Worm (Caenorhabditis elegans) whole organism, late embryonic: Measurements from ENCODE around the gene mett-10.

Source experiments
- K02D7.2 ChIP-seq: sonication (generic microtip); optimal IDR thresholded peaks from 2 replicates; lab custom pipeline; 2017; ENCODE audit warnings: mild to moderate bottlenecking, missing genetic modification characterization, missing compliant biosample characterization
- ceh-22 ChIP-seq: sonication (generic microtip); optimal IDR thresholded peaks from 2 replicates; lab custom pipeline; 2017; ENCODE audit warnings: missing biosample characterization, missing genetic modification characterization
- elt-2 ChIP-seq: sonication (generic microtip); optimal IDR thresholded peaks from 2 replicates; lab custom pipeline; 2016; ENCODE audit warnings: missing genetic modification reagents, missing genetic modification characterization, missing compliant biosample characterization
- fkh-10 ChIP-seq: fragments of 150-350 bp; optimal IDR thresholded peaks from 2 replicates; lab custom pipeline; 2014; ENCODE audit warnings: missing biosample characterization, missing genetic modification reagents, missing genetic modification characterization
- hlh-8 ChIP-seq: sonication (generic microtip); optimal IDR thresholded peaks from 2 replicates; lab custom pipeline; 2016; ENCODE audit warnings: missing genotype, missing genetic modification characterization, missing compliant biosample characterization
- pha-2 ChIP-seq: sonication (generic microtip); optimal IDR thresholded peaks from 2 replicates; lab custom pipeline; 2017; ENCODE audit warnings: mild to moderate bottlenecking, missing genetic modification characterization, missing compliant biosample characterization
- pros-1 ChIP-seq: fragments of 150-350 bp; optimal IDR thresholded peaks from 2 replicates; lab custom pipeline; 2014; ENCODE audit warnings: missing biosample characterization, missing genetic modification reagents, missing genetic modification characterization
- ref-2 ChIP-seq: sonication (generic microtip); optimal IDR thresholded peaks from 2 replicates; lab custom pipeline; 2016; ENCODE audit warnings: missing genetic modification characterization, missing compliant biosample characterization
- rnt-1 ChIP-seq: sonication (generic microtip); optimal IDR thresholded peaks from 2 replicates; lab custom pipeline; 2016; ENCODE audit warnings: missing genetic modification characterization, missing compliant biosample characterization
- sdc-2 ChIP-seq: sonication (generic microtip); optimal IDR thresholded peaks from 2 replicates; lab custom pipeline; 2016; ENCODE audit warnings: missing genotype, missing genetic modification characterization, missing compliant biosample characterization
- tbx-2 ChIP-seq: sonication (generic microtip); optimal IDR thresholded peaks from 2 replicates; lab custom pipeline; 2016; ENCODE audit warnings: missing genetic modification characterization, missing compliant biosample characterization
- unc-55 ChIP-seq: sonication (generic microtip); optimal IDR thresholded peaks from 2 replicates; lab custom pipeline; 2017; ENCODE audit warnings: missing biosample characterization, missing genetic modification reagents, missing genetic modification characterization

ce11 chrIII:10126375-10126774, 11.5 kb downstream of the mett-10 start:
- TF ChIP-seq unc-55 (GFP tag; lab: Kevin White, UChicago): no peak
- TF ChIP-seq ref-2 (tag; lab: Kevin White, UChicago): no peak
- no peak for TF ChIP-seq tbx-2 (tag; lab: Kevin White, UChicago)
- no peak for TF ChIP-seq fkh-10 (GFP tag; lab: Kevin White, UChicago)
- TF ChIP-seq K02D7.2 (tag; lab: Kevin White, UChicago): no peak
- no peak for TF ChIP-seq sdc-2
- TF ChIP-seq pha-2: no peak
- TF ChIP-seq rnt-1 (tag; lab: Kevin White, UChicago): no peak
- no peak for TF ChIP-seq pros-1 (tag; lab: Kevin White, UChicago)
- no peak for TF ChIP-seq hlh-8 (tag; lab: Kevin White, UChicago)
- no peak for TF ChIP-seq ceh-22 (tag; lab: Kevin White, UChicago)
- no peak for TF ChIP-seq elt-2
